Worm (Caenorhabditis elegans) whole organism, L4 larva: ENCODE data around the gene gly-20.

Experiments used
- ama-1 ChIP-seq: fragments of 150-350 bp; optimal IDR thresholded peaks from 2 replicates; lab custom pipeline; 2014; ENCODE audit warnings: inconsistent platforms, mixed read lengths
- egl-43 ChIP-seq: fragments of 200-800 bp; sonication (Bioruptor generic); IDR thresholded peaks from 2 replicates; pipeline ENCODE4 v1.3.6; 2022; ENCODE audit warnings: missing genetic modification reagents, missing genetic modification characterization, missing compliant biosample characterization
- lin-13 ChIP-seq: fragments of 150-350 bp; optimal IDR thresholded peaks from 2 replicates; lab custom pipeline; 2014; ENCODE audit warnings: missing biosample characterization, missing genetic modification reagents, missing genetic modification characterization
- lsy-2 ChIP-seq, 2 experiments: fragments of 150-350 bp in 1 of 2; sonication (generic microtip) in 1 of 2; optimal IDR thresholded peaks; 2 replicates each; lab custom pipeline; 2014 to 2017; ENCODE audit warnings: missing biosample characterization in 2 of 2, missing genetic modification characterization in 2 of 2
- mdl-1 ChIP-seq, 2 experiments: fragments of 150-350 bp in 1 of 2; sonication (generic microtip) in 1 of 2; optimal IDR thresholded peaks; 2 replicates each; lab custom pipeline; 2014 to 2017; ENCODE audit warnings: missing biosample characterization in 2 of 2, missing genetic modification characterization in 2 of 2
- nhr-76 ChIP-seq: fragments of 150-350 bp; optimal IDR thresholded peaks from 2 replicates; lab custom pipeline; 2014; ENCODE audit warnings: missing biosample characterization, missing genetic modification characterization
- sdz-12 ChIP-seq: fragments of 200-800 bp; sonication (Bioruptor generic); optimal IDR thresholded peaks from 2 replicates; lab custom pipeline; 2018; ENCODE audit warnings: mild to moderate bottlenecking, missing genetic modification characterization, missing compliant biosample characterization
- unc-130 ChIP-seq: sonication (generic microtip); optimal IDR thresholded peaks from 2 replicates; lab custom pipeline; 2016; ENCODE audit warnings: missing genetic modification reagents, missing genetic modification characterization, missing compliant biosample characterization
- unc-39 ChIP-seq: sonication (generic microtip); optimal IDR thresholded peaks from 2 replicates; lab custom pipeline; 2017; ENCODE audit warnings: missing biosample characterization, missing genetic modification characterization

DNA sequence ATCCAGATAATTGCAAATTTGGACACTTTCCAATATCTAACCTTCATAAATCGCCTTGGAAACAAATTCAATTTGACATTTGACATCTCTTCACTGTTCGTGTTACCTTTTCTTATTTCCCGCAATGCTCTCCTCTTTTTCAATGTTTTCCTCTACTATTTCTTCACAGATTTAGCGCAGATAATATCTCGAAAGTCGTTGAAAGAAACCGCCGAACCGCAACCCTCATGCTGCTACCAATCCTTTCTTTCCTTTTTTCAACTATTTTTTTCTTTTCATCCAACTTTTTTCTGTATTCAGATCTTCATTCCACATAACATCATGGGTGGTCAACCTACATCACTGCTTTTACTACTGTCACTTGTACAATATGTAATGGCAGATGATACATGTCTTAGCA, 48.0 kb upstream of the gly-20 start, which contains the start of gene T19B10.5:
- TF ChIP-seq unc-39 (tag; lab: Kevin White, UChicago) (no peak), mdl-1 (tag; optimal IDR thresholded peaks at IDR 0.05; lab: Kevin White, UChicago) (no peak), nhr-76 (no peak), lsy-2 (tag; optimal IDR thresholded peaks at IDR 0.05; lab: Kevin White, UChicago) (no peak), ama-1 (no peak), lin-13 (no peak), unc-130 (GFP tag; lab: Kevin White, UChicago) (no peak), egl-43 (GFP tag; lab: Robert Waterston, UW) (no peak), sdz-12 (GFP tag; lab: Kevin White, UChicago) (no peak)
